Fruit fly (Drosophila melanogaster) whole organism, embryonic: Measurements from ENCODE around the gene Ubc4.
A peak's percentile ranks its signal among the peaks of the same experiment; 100 is the strongest.

Experiments
- Antp ChIP-seq: fragments of 200-800 bp; sonication (Bioruptor generic); optimal IDR thresholded peaks from 3 replicates; lab custom pipeline; 2016; ENCODE audit warnings: missing biosample characterization, missing genetic modification characterization
- B-H2 ChIP-seq: fragments of 200-800 bp; sonication (Bioruptor generic); optimal IDR thresholded peaks from 2 replicates; lab custom pipeline; 2018; ENCODE audit warnings: missing biosample characterization, mild to moderate bottlenecking, missing genetic modification characterization
- Blimp-1 ChIP-seq: fragments of 200-800 bp; sonication (Bioruptor generic); optimal IDR thresholded peaks from 3 replicates; lab custom pipeline; 2018; ENCODE audit warnings: missing biosample characterization, missing genetic modification characterization, mild to moderate bottlenecking, moderate library complexity, missing genetic modification reagents
- BtbVII ChIP-seq: fragments of 200-800 bp; sonication (Bioruptor generic); optimal IDR thresholded peaks from 3 replicates; lab custom pipeline; 2017; ENCODE audit warnings: missing biosample characterization, mild to moderate bottlenecking, missing genetic modification characterization
- CG14667 ChIP-seq: fragments of 200-800 bp; sonication (Bioruptor generic); IDR thresholded peaks from 2 replicates; pipeline ENCODE4 v1.3.6; 2022; ENCODE audit warnings: missing biosample characterization, missing genetic modification characterization
- CG14710 ChIP-seq: fragments of 200-800 bp; sonication (Bioruptor generic); optimal IDR thresholded peaks from 3 replicates; lab custom pipeline; 2019; ENCODE audit warnings: missing biosample characterization, mild to moderate bottlenecking, missing genetic modification characterization, moderate library complexity
- CG15479 ChIP-seq: fragments of 200-800 bp; sonication (Bioruptor generic); optimal IDR thresholded peaks from 3 replicates; lab custom pipeline; 2019; ENCODE audit warnings: missing biosample characterization, mild to moderate bottlenecking, missing genetic modification characterization, moderate library complexity
- CG16815 ChIP-seq: fragments of 200-800 bp; sonication (Bioruptor generic); optimal IDR thresholded peaks from 3 replicates; lab custom pipeline; 2017; ENCODE audit warnings: missing biosample characterization, mild to moderate bottlenecking, missing genetic modification characterization
- CG17186 ChIP-seq: fragments of 200-800 bp; sonication (Bioruptor generic); optimal IDR thresholded peaks from 3 replicates; lab custom pipeline; 2017; ENCODE audit warnings: missing biosample characterization, missing genetic modification reagents, missing genetic modification characterization
- CG17568 ChIP-seq: fragments of 200-800 bp; sonication (Bioruptor generic); optimal IDR thresholded peaks from 2 replicates; lab custom pipeline; 2018; ENCODE audit warnings: missing biosample characterization, mild to moderate bottlenecking, missing genetic modification characterization, moderate library complexity
- CG17829 ChIP-seq: fragments of 200-800 bp; optimal IDR thresholded peaks from 2 replicates; lab custom pipeline; 2019; ENCODE audit warnings: missing biosample characterization, mild to moderate bottlenecking, missing genetic modification characterization, moderate library complexity
- CG1792 ChIP-seq: fragments of 200-800 bp; sonication (Bioruptor generic); optimal IDR thresholded peaks from 2 replicates; lab custom pipeline; 2016; ENCODE audit warnings: missing biosample characterization, missing genetic modification characterization
- CG1832 ChIP-seq: fragments of 200-800 bp; sonication (Bioruptor generic); optimal IDR thresholded peaks from 2 replicates; lab custom pipeline; 2017; ENCODE audit warnings: missing biosample characterization, mild to moderate bottlenecking, missing genetic modification characterization, inconsistent platforms
- CG18476 ChIP-seq: fragments of 200-800 bp; sonication (Bioruptor generic); optimal IDR thresholded peaks from 2 replicates; lab custom pipeline; 2016; ENCODE audit warnings: missing biosample characterization, mild to moderate bottlenecking, missing genetic modification characterization
- CG3065 ChIP-seq: fragments of 200-800 bp; sonication (Bioruptor generic); optimal IDR thresholded peaks from 2 replicates; lab custom pipeline; 2016; ENCODE audit warnings: missing biosample characterization, missing genetic modification characterization
- CG32772 ChIP-seq: fragments of 200-800 bp; sonication (Bioruptor generic); IDR thresholded peaks from 2 replicates; pipeline ENCODE4 v1.3.6; 2022; ENCODE audit warnings: missing biosample characterization, missing genetic modification characterization
- CG4854 ChIP-seq: fragments of 200-800 bp; sonication (Bioruptor generic); optimal IDR thresholded peaks from 2 replicates; lab custom pipeline; 2016; ENCODE audit warnings: missing biosample characterization, missing genetic modification characterization, inconsistent platforms
- CG5953 ChIP-seq: fragments of 200-800 bp; sonication (Bioruptor generic); IDR thresholded peaks from 2 replicates; pipeline ENCODE4 v1.3.6; 2022; ENCODE audit warnings: missing biosample characterization, missing genetic modification characterization
- CG8924 ChIP-seq: fragments of 200-800 bp; optimal IDR thresholded peaks from 3 replicates; lab custom pipeline; 2019; ENCODE audit warnings: missing biosample characterization, mild to moderate bottlenecking, missing genetic modification characterization, moderate library complexity
- CG9609 ChIP-seq: fragments of 200-800 bp; sonication (Bioruptor generic); optimal IDR thresholded peaks from 3 replicates; lab custom pipeline; 2016; ENCODE audit warnings: missing biosample characterization, missing genetic modification characterization
- CoRest ChIP-seq: fragments of 200-800 bp; sonication (Bioruptor generic); optimal IDR thresholded peaks from 3 replicates; lab custom pipeline; 2018; ENCODE audit warnings: missing biosample characterization, mild to moderate bottlenecking, missing genetic modification characterization, moderate library complexity
- E2f1 ChIP-seq: fragments of 200-800 bp; sonication (Bioruptor generic); IDR thresholded peaks from 2 replicates; pipeline ENCODE4 v1.3.6; 2022; ENCODE audit warnings: missing biosample characterization, missing genetic modification characterization
- H15 ChIP-seq: fragments of 200-800 bp; sonication (Bioruptor generic); IDR thresholded peaks from 3 replicates; pipeline ENCODE4 v1.3.6; 2022; ENCODE audit warnings: missing biosample characterization, missing genetic modification characterization
- HLH3B ChIP-seq: fragments of 200-800 bp; sonication (Bioruptor generic); IDR thresholded peaks from 2 replicates; pipeline ENCODE4 v1.3.6; 2022; ENCODE audit warnings: missing biosample characterization, missing genetic modification characterization
- HLH4C ChIP-seq: fragments of 200-800 bp; sonication (Bioruptor generic); IDR thresholded peaks from 3 replicates; pipeline ENCODE4 v1.3.6; 2022; ENCODE audit warnings: missing biosample characterization, missing genetic modification characterization; ENCODE audit not compliant: partially characterized antibody
- HmgD ChIP-seq: fragments of 200-800 bp; sonication (Bioruptor generic); optimal IDR thresholded peaks from 3 replicates; lab custom pipeline; 2016; ENCODE audit warnings: missing biosample characterization, missing genetic modification characterization
- Lim3 ChIP-seq: fragments of 200-800 bp; sonication (Bioruptor generic); IDR thresholded peaks from 2 replicates; pipeline ENCODE4 v1.3.6; 2022; ENCODE audit warnings: missing biosample characterization, missing genetic modification characterization
- Mad ChIP-seq: fragments of 200-800 bp; sonication (Bioruptor generic); optimal IDR thresholded peaks from 2 replicates; lab custom pipeline; 2016; ENCODE audit warnings: missing biosample characterization, missing genetic modification characterization
- Max ChIP-seq: fragments of 200-800 bp; sonication (Bioruptor generic); optimal IDR thresholded peaks from 2 replicates; lab custom pipeline; 2016; ENCODE audit warnings: missing biosample characterization, mild to moderate bottlenecking, missing genetic modification characterization
- NFAT ChIP-seq: fragments of 200-800 bp; sonication (Bioruptor generic); IDR thresholded peaks from 2 replicates; pipeline ENCODE4 v1.3.6; 2022; ENCODE audit warnings: missing biosample characterization, missing genetic modification characterization
- ab ChIP-seq: fragments of 200-800 bp; sonication (Bioruptor generic); optimal IDR thresholded peaks from 2 replicates; lab custom pipeline; 2016; ENCODE audit warnings: missing biosample characterization, missing genetic modification characterization
- chif ChIP-seq, 2 experiments: fragments of 200-800 bp; sonication (Bioruptor generic); optimal IDR thresholded peaks; 3 replicates each; lab custom pipeline; 2016; ENCODE audit warnings: missing biosample characterization in 2 of 2, missing genetic modification characterization in 2 of 2
- chm ChIP-seq: fragments of 200-800 bp; sonication (Bioruptor generic); IDR thresholded peaks from 2 replicates; pipeline ENCODE4 v1.3.6; 2022; ENCODE audit warnings: missing biosample characterization, missing genetic modification characterization
- chn ChIP-seq: fragments of 200-800 bp; sonication (Bioruptor generic); optimal IDR thresholded peaks from 2 replicates; lab custom pipeline; 2016; ENCODE audit warnings: missing biosample characterization, missing genetic modification characterization
- crp ChIP-seq, 2 experiments: fragments of 200-800 bp; sonication (Bioruptor generic); optimal IDR thresholded peaks; 2 replicates in 1 of 2; 3 replicates in 1 of 2; lab custom pipeline; 2017; ENCODE audit warnings: missing biosample characterization in 2 of 2, missing genetic modification characterization in 2 of 2, mild to moderate bottlenecking in 1 of 2, moderate library complexity in 1 of 2
- en ChIP-seq: fragments of 200-800 bp; sonication (Bioruptor generic); optimal IDR thresholded peaks from 2 replicates; lab custom pipeline; 2016; ENCODE audit warnings: missing biosample characterization, missing genetic modification characterization
- fd96Cb ChIP-seq: fragments of 200-800 bp; sonication (Bioruptor generic); optimal IDR thresholded peaks from 2 replicates; lab custom pipeline; 2018; ENCODE audit warnings: missing biosample characterization, mild to moderate bottlenecking, missing genetic modification characterization, moderate library complexity
- grau ChIP-seq: fragments of 200-800 bp; optimal IDR thresholded peaks from 3 replicates; lab custom pipeline; 2019; ENCODE audit warnings: missing biosample characterization, mild to moderate bottlenecking, missing genetic modification characterization, moderate library complexity
- ham ChIP-seq: fragments of 200-800 bp; sonication (Bioruptor generic); IDR thresholded peaks from 2 replicates; pipeline ENCODE4 v1.3.6; 2022; ENCODE audit warnings: missing biosample characterization, missing genetic modification characterization
- kni ChIP-seq: fragments of 200-800 bp; sonication (Bioruptor generic); optimal IDR thresholded peaks from 3 replicates; lab custom pipeline; 2017; ENCODE audit warnings: mild to moderate bottlenecking, missing biosample characterization, missing genetic modification reagents, missing genetic modification characterization
- lab ChIP-seq: fragments of 200-800 bp; sonication (Bioruptor generic); optimal IDR thresholded peaks from 3 replicates; lab custom pipeline; 2017; ENCODE audit warnings: missing biosample characterization, missing genetic modification characterization, mild to moderate bottlenecking, moderate library complexity, missing genetic modification reagents
- org-1 ChIP-seq: fragments of 200-800 bp; sonication (Bioruptor generic); optimal IDR thresholded peaks from 2 replicates; lab custom pipeline; 2017; ENCODE audit warnings: missing biosample characterization, missing genetic modification characterization
- ranshi ChIP-seq: fragments of 200-800 bp; sonication (Bioruptor generic); IDR thresholded peaks from 2 replicates; pipeline ENCODE4 v1.3.6; 2022; ENCODE audit warnings: missing biosample characterization, missing genetic modification characterization
- slou ChIP-seq: fragments of 200-800 bp; sonication (Bioruptor generic); optimal IDR thresholded peaks from 3 replicates; lab custom pipeline; 2016; ENCODE audit warnings: missing biosample characterization, missing genetic modification characterization
- slp2 ChIP-seq: fragments of 200-800 bp; sonication (Bioruptor generic); optimal IDR thresholded peaks from 2 replicates; lab custom pipeline; 2016; ENCODE audit warnings: missing biosample characterization, missing genetic modification characterization
- tll ChIP-seq, 2 experiments: fragments of 200-800 bp in 1 of 2; fragments of >200 bp in 1 of 2; sonication (Bioruptor generic) in 1 of 2; optimal IDR thresholded peaks; 2 replicates each; lab custom pipeline; 2017 to 2019; ENCODE audit warnings: missing biosample characterization in 2 of 2, missing genetic modification characterization in 2 of 2, mild to moderate bottlenecking in 1 of 2, moderate library complexity in 1 of 2
- vfl ChIP-seq: fragments of 200-800 bp; sonication (Bioruptor generic); optimal IDR thresholded peaks from 2 replicates; lab custom pipeline; 2016; ENCODE audit warnings: missing biosample characterization, missing genetic modification characterization
- wor ChIP-seq: fragments of 200-800 bp; sonication (Bioruptor generic); IDR thresholded peaks from 2 replicates; pipeline ENCODE4 v1.3.6; 2022; ENCODE audit warnings: missing biosample characterization, missing genetic modification characterization

The Ubc4 gene

dm6 chr3L:9696650-9697526 is 1.2 kb upstream of the Ubc4 start, which contains the start of gene Prps (continued):
- TF ChIP-seq chif (GFP tag; optimal IDR thresholded peaks at IDR 0.05; lab: Kevin White, UChicago) (peak; percentile 25 to 65), slou (GFP tag; lab: Kevin White, UChicago) (peak; percentile 8), ab (GFP tag; lab: Kevin White, UChicago) (no peak), CG1792 (peak; percentile 52), CG8924 (tag; lab: Kevin White, UChicago) (peak; percentile 56), Max (peak; percentile 68), H15 (GFP tag; lab: Robert Waterston, UW) (peak; percentile 81; the same call in 2 of the 3 replicates), CG17829 (tag; lab: Kevin White, UChicago) (peak; percentile 75), ham (GFP tag; lab: Robert Waterston, UW) (peak; percentile 18; the same call in 1 of the 2 replicates), Mad (GFP tag; lab: Kevin White, UChicago) (peak; percentile 24), CG32772 (GFP tag; lab: Robert Waterston, UW) (peak; percentile 57), CoRest (tag; lab: Kevin White, UChicago) (peak; percentile 69), Antp (peak; percentile 88), CG17568 (GFP tag; lab: Kevin White, UChicago) (peak; percentile 78), wor (GFP tag; lab: Robert Waterston, UW) (no peak), chn (GFP tag; lab: Kevin White, UChicago) (peak; percentile 59), CG9609 (GFP tag; lab: Kevin White, UChicago) (peak; percentile 72), CG16815 (GFP tag; lab: Kevin White, UChicago) (peak; percentile 19), BtbVII (GFP tag; lab: Kevin White, UChicago) (peak; percentile 77), chm (peak; percentile 91), HmgD (GFP tag; lab: Kevin White, UChicago) (no peak), lab (GFP tag; lab: Kevin White, UChicago) (peak; percentile 93), grau (peak; percentile 64), CG4854 (GFP tag; lab: Kevin White, UChicago) (peak; percentile 74), fd96Cb (tag; lab: Kevin White, UChicago) (peak; percentile 60), CG5953 (GFP tag; lab: Robert Waterston, UW) (peak; percentile 61), HLH4C (GFP tag; lab: Robert Waterston, UW) (no peak), CG17186 (no peak), CG15479 (GFP tag; lab: Kevin White, UChicago) (no peak), CG18476 (peak; percentile 2), ranshi (GFP tag; lab: Robert Waterston, UW) (peak; percentile 85), B-H2 (GFP tag; lab: Kevin White, UChicago) (peak; percentile 62), CG14667 (GFP tag; lab: Robert Waterston, UW) (peak; percentile 58), org-1 (peak; percentile 74), CG14710 (tag; lab: Kevin White, UChicago) (peak; percentile 34), crp (GFP tag; optimal IDR thresholded peaks at IDR 0.05; lab: Kevin White, UChicago) (peak in 1 of 2 experiments; percentile 7), en (peak; percentile 77), E2f1 (GFP tag; lab: Robert Waterston, UW) (peak; percentile 81), vfl (peak; percentile 64), tll (GFP tag; optimal IDR thresholded peaks at IDR 0.05; lab: Kevin White, UChicago) (no peak), CG1832 (GFP tag; lab: Kevin White, UChicago) (no peak), Blimp-1 (peak; percentile 72), NFAT (GFP tag; lab: Robert Waterston, UW) (peak; percentile 88), CG3065 (GFP tag; lab: Kevin White, UChicago) (peak; percentile 3), kni (GFP tag; lab: Kevin White, UChicago) (peak; percentile 66), Lim3 (GFP tag; lab: Robert Waterston, UW) (no peak), HLH3B (GFP tag; lab: Robert Waterston, UW) (peak; percentile 87), slp2 (GFP tag; lab: Kevin White, UChicago) (peak; percentile 33)
